Worm (Caenorhabditis elegans): ENCODE data around the gene ZC204.14.
"Not testable (repeated sequence)": the region's sequence is repeated elsewhere in the genome, so short reads cannot be mapped to it uniquely, and the experiment has no call there.

- not testable (repeated sequence) for TF ChIP-seq nhr-80 (tag; optimal IDR thresholded peaks at IDR 0.05); dpl-1 (GFP tag; optimal IDR thresholded peaks at IDR 0.05); efl-1 (GFP tag; optimal IDR thresholded peaks at IDR 0.05); snpc-4 (GFP tag; optimal IDR thresholded peaks at IDR 0.05); snpc-4 (tag; optimal IDR thresholded peaks at IDR 0.05); nfyb-1 (GFP tag; IDR thresholded peaks at IDR 0.05)
Observed at ce11 chrII:1632216-1632615, 30.5 kb downstream of the ZC204.14 start, which contains the start of gene C08E3.13.
